Fruit fly (Drosophila melanogaster): ENCODE measurements around the gene Cat.

- TF ChIP-seq CG16779 (tag; optimal IDR thresholded peaks at IDR 0.05), result no peak
- TF ChIP-seq achi (GFP tag; optimal IDR thresholded peaks at IDR 0.05), result no peak
- peak; percentile 2 for TF ChIP-seq OdsH (GFP tag; optimal IDR thresholded peaks at IDR 0.05)
- TF ChIP-seq esn (GFP tag; optimal IDR thresholded peaks at IDR 0.05), result no peak
- no peak for TF ChIP-seq lz (GFP tag; optimal IDR thresholded peaks at IDR 0.05)
- TF ChIP-seq CG6163 (GFP tag; IDR thresholded peaks at IDR 0.05), result no peak
- TF ChIP-seq CG1621 (tag; optimal IDR thresholded peaks at IDR 0.05), result no peak
- no peak for TF ChIP-seq CG34406 (GFP tag; optimal IDR thresholded peaks at IDR 0.05)
- TF ChIP-seq CG10669 (GFP tag; optimal IDR thresholded peaks at IDR 0.05), result no peak
Measured at dm6 chr3L:18784562-18784961, 37.8 kb upstream of the Cat start.
